Worm (Caenorhabditis elegans): ENCODE results near the gene F16B4.7.

DNA sequence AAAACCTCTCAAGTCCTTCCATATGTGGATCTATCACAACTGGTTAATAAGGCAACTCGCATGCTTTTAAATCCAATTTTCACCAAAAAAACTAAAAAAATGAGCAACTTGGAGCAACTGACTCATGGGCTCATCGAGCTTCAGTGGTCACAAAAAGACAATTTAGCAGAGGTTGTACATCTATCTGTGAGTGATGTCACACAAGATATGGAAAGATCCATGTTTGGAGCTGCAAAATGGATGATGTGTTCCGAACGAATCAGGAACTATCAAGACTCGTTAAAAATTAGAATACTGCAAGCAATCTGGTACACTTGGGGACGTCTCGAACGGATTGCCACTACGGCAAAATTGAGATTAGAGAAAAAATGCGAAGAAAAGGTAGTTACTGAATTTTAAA lies 26.1 kb downstream of the F16B4.7 start:
- no peak for TF ChIP-seq elt-1 (tag; optimal IDR thresholded peaks at IDR 0.05)
- TF ChIP-seq sma-9 (GFP tag; optimal IDR thresholded peaks at IDR 0.05) = no peak
- no peak for TF ChIP-seq sma-9 (tag; optimal IDR thresholded peaks at IDR 0.05)
- no peak for TF ChIP-seq nhr-11 (tag; optimal IDR thresholded peaks at IDR 0.05)
- no peak for TF ChIP-seq skn-1 (tag; optimal IDR thresholded peaks at IDR 0.05)
- no peak for TF ChIP-seq zag-1 (tag; optimal IDR thresholded peaks at IDR 0.05)
- no peak for TF ChIP-seq nhr-25 (tag; optimal IDR thresholded peaks at IDR 0.05)
- no peak for TF ChIP-seq ceh-16 (tag; optimal IDR thresholded peaks at IDR 0.05)
- no peak for TF ChIP-seq ztf-4 (tag; optimal IDR thresholded peaks at IDR 0.05)
- TF ChIP-seq aly-2 (tag; optimal IDR thresholded peaks at IDR 0.05) = no peak
- TF ChIP-seq ceh-82 (tag; optimal IDR thresholded peaks at IDR 0.05) = no peak
